Worm (Caenorhabditis elegans) whole organism, young adult: ENCODE results near the gene W08A12.2.

Source experiments
- F23B12.7 ChIP-seq: sonication (generic microtip); optimal IDR thresholded peaks from 2 replicates; lab custom pipeline; 2017; ENCODE audit warnings: missing genetic modification characterization, mild to moderate bottlenecking, missing compliant biosample characterization, antibody characterized with exemption, moderate library complexity; ENCODE audit not compliant: insufficient read depth
- F33H1.4 ChIP-seq: fragments of 200-800 bp; sonication (Bioruptor generic); IDR thresholded peaks from 2 replicates; pipeline ENCODE4 v1.3.6; 2022; ENCODE audit warnings: missing genetic modification reagents, missing genetic modification characterization, missing compliant biosample characterization
- F49E8.2 ChIP-seq: sonication (generic microtip); optimal IDR thresholded peaks from 3 replicates; lab custom pipeline; 2017; ENCODE audit warnings: missing genetic modification characterization, mild to moderate bottlenecking, missing compliant biosample characterization, antibody characterized with exemption, moderate library complexity; ENCODE audit not compliant: insufficient read depth
- F52B5.7 ChIP-seq: sonication (generic microtip); optimal IDR thresholded peaks from 2 replicates; lab custom pipeline; 2016; ENCODE audit warnings: mild to moderate bottlenecking, missing genetic modification characterization, missing compliant biosample characterization
- ama-1 ChIP-seq, 3 experiments: fragments of 150-350 bp in 1 of 3; sonication (generic microtip) in 2 of 3; optimal IDR thresholded peaks; 2 replicates each; lab custom pipeline; 2014 to 2018; ENCODE audit warnings: missing biosample characterization in 2 of 3, missing genetic modification characterization in 2 of 3, missing genetic modification reagents in 2 of 3
- ceh-27 ChIP-seq: fragments of 200-800 bp; sonication (Bioruptor generic); optimal IDR thresholded peaks from 2 replicates; lab custom pipeline; 2018; ENCODE audit warnings: mild to moderate bottlenecking, missing genetic modification characterization, moderate library complexity, missing compliant biosample characterization
- dpl-1 ChIP-seq: fragments of 150-350 bp; optimal IDR thresholded peaks from 2 replicates; lab custom pipeline; 2014; ENCODE audit warnings: missing biosample characterization, missing genetic modification reagents, missing genetic modification characterization
- egrh-3 ChIP-seq: fragments of 200-800 bp; sonication (Bioruptor generic); IDR thresholded peaks from 2 replicates; pipeline ENCODE4 v1.3.6; 2022; ENCODE audit warnings: missing genetic modification reagents, missing genetic modification characterization, missing compliant biosample characterization
- let-526 ChIP-seq: fragments of 200-800 bp; sonication (Bioruptor generic); IDR thresholded peaks from 2 replicates; pipeline ENCODE4 v1.3.6; 2022; ENCODE audit warnings: missing genetic modification reagents, missing genetic modification characterization, missing compliant biosample characterization
- rpc-1 ChIP-seq, 2 experiments: fragments of 150-350 bp in 1 of 2; sonication (generic microtip) in 1 of 2; optimal IDR thresholded peaks; 2 replicates each; lab custom pipeline; 2014 to 2018; ENCODE audit warnings: missing biosample characterization in 1 of 2, missing genetic modification characterization in 1 of 2, missing genetic modification reagents in 1 of 2, missing genotype in 1 of 2
- tbx-9 ChIP-seq: sonication (generic microtip); optimal IDR thresholded peaks from 2 replicates; lab custom pipeline; 2016; ENCODE audit warnings: borderline replicate concordance, missing genetic modification characterization, inconsistent platforms, missing compliant biosample characterization
- tlf-1 ChIP-seq: fragments of 200-800 bp; sonication (Bioruptor generic); optimal IDR thresholded peaks from 2 replicates; lab custom pipeline; 2018; ENCODE audit warnings: mild to moderate bottlenecking, missing genetic modification characterization, missing compliant biosample characterization
- ztf-22 ChIP-seq: fragments of 200-800 bp; sonication (Bioruptor generic); optimal IDR thresholded peaks from 2 replicates; lab custom pipeline; 2018; ENCODE audit warnings: mild to moderate bottlenecking, missing genetic modification characterization, moderate library complexity, missing compliant biosample characterization
- ztf-28 ChIP-seq: fragments of 200-800 bp; sonication (Bioruptor generic); IDR thresholded peaks from 2 replicates; pipeline ENCODE4 v1.3.6; 2022; ENCODE audit warnings: missing genetic modification reagents, missing genetic modification characterization, missing compliant biosample characterization

- TF ChIP-seq dpl-1 (GFP tag; lab: Kevin White, UChicago) (no peak), tlf-1 (GFP tag; lab: Kevin White, UChicago) (no peak), let-526 (GFP tag; lab: Robert Waterston, UW) (no peak), tbx-9 (tag; lab: Kevin White, UChicago) (no peak), F23B12.7 (tag; lab: Kevin White, UChicago) (no peak), F33H1.4 (GFP tag; lab: Robert Waterston, UW) (no peak), ceh-27 (no peak), ztf-22 (no peak), F52B5.7 (tag; lab: Kevin White, UChicago) (no peak), ama-1 (optimal IDR thresholded peaks at IDR 0.05; lab: Kevin White, UChicago) (no peak), ama-1 (GFP tag; optimal IDR thresholded peaks at IDR 0.05; lab: Kevin White, UChicago) (no peak), ztf-28 (GFP tag; lab: Robert Waterston, UW) (no peak), egrh-3 (GFP tag; lab: Robert Waterston, UW) (no peak), F49E8.2 (tag; lab: Kevin White, UChicago) (no peak), rpc-1 (optimal IDR thresholded peaks at IDR 0.05; lab: Kevin White, UChicago) (no peak), rpc-1 (tag; optimal IDR thresholded peaks at IDR 0.05; lab: Kevin White, UChicago) (no peak)
Measured at ce11 chrV:3668464-3668863, 17.2 kb downstream of the W08A12.2 start, which contains the start of gene Y39H10B.2.
